Worm (Caenorhabditis elegans) whole organism, L4 larva: ENCODE data around the gene T05H10.4.

Experiments
- D1046.2 ChIP-seq: fragments of 200-800 bp; sonication (Bioruptor generic); IDR thresholded peaks from 2 replicates; pipeline ENCODE4 v1.3.6; 2022; ENCODE audit warnings: missing genetic modification characterization, missing compliant biosample characterization
- F10B5.3 ChIP-seq: sonication (generic microtip); optimal IDR thresholded peaks from 2 replicates; lab custom pipeline; 2016; ENCODE audit warnings: mild to moderate bottlenecking, missing genetic modification characterization, missing compliant biosample characterization
- F37D6.2 ChIP-seq: sonication (generic microtip); optimal IDR thresholded peaks from 2 replicates; lab custom pipeline; 2016; ENCODE audit warnings: mild to moderate bottlenecking, missing genetic modification characterization, missing compliant biosample characterization
- T20F7.1 ChIP-seq: fragments of 200-800 bp; sonication (Bioruptor generic); optimal IDR thresholded peaks from 2 replicates; lab custom pipeline; 2018; ENCODE audit warnings: mild to moderate bottlenecking, missing genetic modification characterization, missing compliant biosample characterization
- T26A8.4 ChIP-seq: fragments of 200-800 bp; sonication (Bioruptor generic); IDR thresholded peaks from 2 replicates; pipeline ENCODE4 v1.3.6; 2022; ENCODE audit warnings: missing genetic modification characterization, missing compliant biosample characterization
- Y5F2A.4 ChIP-seq: fragments of 200-800 bp; sonication (Bioruptor generic); optimal IDR thresholded peaks from 2 replicates; lab custom pipeline; 2018; ENCODE audit warnings: mild to moderate bottlenecking, missing genetic modification characterization, missing compliant biosample characterization
- aly-2 ChIP-seq: sonication (generic microtip); optimal IDR thresholded peaks from 2 replicates; lab custom pipeline; 2018; ENCODE audit warnings: missing biosample characterization, missing genetic modification characterization
- ceh-32 ChIP-seq: sonication (generic microtip); optimal IDR thresholded peaks from 2 replicates; lab custom pipeline; 2016; ENCODE audit warnings: mild to moderate bottlenecking, missing genetic modification characterization, missing compliant biosample characterization; ENCODE audit not compliant: poor library complexity
- ceh-44 ChIP-seq: fragments of 200-800 bp; sonication (Bioruptor generic); IDR thresholded peaks from 2 replicates; pipeline ENCODE4 v1.3.6; 2022; ENCODE audit warnings: missing genetic modification reagents, missing genetic modification characterization, missing compliant biosample characterization
- cey-2 ChIP-seq: sonication (generic microtip); optimal IDR thresholded peaks from 3 replicates; lab custom pipeline; 2017; ENCODE audit warnings: missing genetic modification characterization, mild to moderate bottlenecking, missing compliant biosample characterization, antibody characterized with exemption, borderline replicate concordance; ENCODE audit not compliant: insufficient read depth
- ctbp-1 ChIP-seq: fragments of 200-800 bp; sonication (Bioruptor generic); IDR thresholded peaks from 2 replicates; pipeline ENCODE4 v1.3.6; 2022; ENCODE audit warnings: missing genetic modification reagents, missing genetic modification characterization, missing compliant biosample characterization
- daf-12 ChIP-seq: fragments of 150-350 bp; optimal IDR thresholded peaks from 2 replicates; lab custom pipeline; 2014; ENCODE audit warnings: missing biosample characterization, missing genetic modification reagents, missing genetic modification characterization
- daf-16 ChIP-seq, 3 experiments: sonication (generic microtip); optimal IDR thresholded peaks; 2 replicates each; lab custom pipeline; 2016 to 2017; ENCODE audit warnings: missing genetic modification characterization in 3 of 3, missing genetic modification reagents in 3 of 3, mild to moderate bottlenecking in 2 of 3, missing compliant biosample characterization in 2 of 3, missing biosample characterization in 1 of 3, moderate library complexity in 1 of 3
- daf-8 ChIP-seq: fragments of 200-800 bp; sonication (Bioruptor generic); IDR thresholded peaks from 2 replicates; pipeline ENCODE4 v1.3.6; 2022; ENCODE audit warnings: missing genetic modification characterization, missing compliant biosample characterization
- dmd-6 ChIP-seq: fragments of 200-800 bp; sonication (Bioruptor generic); IDR thresholded peaks from 2 replicates; pipeline ENCODE4 v1.3.6; 2022; ENCODE audit warnings: missing genetic modification reagents, missing genetic modification characterization, missing compliant biosample characterization
- dmd-9 ChIP-seq: fragments of 200-800 bp; sonication (Bioruptor generic); IDR thresholded peaks from 2 replicates; pipeline ENCODE4 v1.3.6; 2022; ENCODE audit warnings: missing genetic modification reagents, missing genetic modification characterization, missing compliant biosample characterization
- dve-1 ChIP-seq: sonication (generic microtip); optimal IDR thresholded peaks from 2 replicates; lab custom pipeline; 2017; ENCODE audit warnings: antibody characterized with exemption, mild to moderate bottlenecking, missing genetic modification characterization, missing compliant biosample characterization; ENCODE audit not compliant: insufficient read depth
- egl-27 ChIP-seq: sonication (generic microtip); optimal IDR thresholded peaks from 3 replicates; lab custom pipeline; 2017; ENCODE audit warnings: missing biosample characterization, missing genetic modification reagents, missing genetic modification characterization
- egl-43 ChIP-seq: fragments of 200-800 bp; sonication (Bioruptor generic); IDR thresholded peaks from 2 replicates; pipeline ENCODE4 v1.3.6; 2022; ENCODE audit warnings: missing genetic modification reagents, missing genetic modification characterization, missing compliant biosample characterization
- fkh-10 ChIP-seq: fragments of 150-350 bp; optimal IDR thresholded peaks from 2 replicates; lab custom pipeline; 2014; ENCODE audit warnings: missing biosample characterization, missing genetic modification reagents, missing genetic modification characterization
- fos-1 ChIP-seq: fragments of 150-350 bp; optimal IDR thresholded peaks from 2 replicates; lab custom pipeline; 2014; ENCODE audit warnings: missing biosample characterization, missing genetic modification characterization
- jun-1 ChIP-seq: fragments of 150-350 bp; optimal IDR thresholded peaks from 2 replicates; lab custom pipeline; 2014; ENCODE audit warnings: missing biosample characterization, missing genetic modification reagents, missing genetic modification characterization
- lim-7 ChIP-seq: fragments of 200-800 bp; sonication (Bioruptor generic); IDR thresholded peaks from 2 replicates; pipeline ENCODE4 v1.3.6; 2022; ENCODE audit warnings: missing genetic modification characterization, missing compliant biosample characterization
- lin-29 ChIP-seq: fragments of 200-800 bp; sonication (Bioruptor generic); IDR thresholded peaks from 2 replicates; pipeline ENCODE4 v1.3.6; 2022; ENCODE audit warnings: missing genetic modification reagents, missing genetic modification characterization, missing compliant biosample characterization
- lin-38 ChIP-seq: fragments of 200-800 bp; sonication (Bioruptor generic); IDR thresholded peaks from 2 replicates; pipeline ENCODE4 v1.3.6; 2022; ENCODE audit warnings: missing genetic modification reagents, missing genetic modification characterization, missing compliant biosample characterization
- lin-39 ChIP-seq: fragments of 150-350 bp; optimal IDR thresholded peaks from 2 replicates; lab custom pipeline; 2014; ENCODE audit warnings: missing biosample characterization, missing genetic modification reagents, missing genetic modification characterization
- madf-9 ChIP-seq: fragments of 200-800 bp; sonication (Bioruptor generic); conservative IDR thresholded peaks from 2 replicates; pipeline ENCODE4 v1.3.6; 2022; ENCODE audit warnings: missing genetic modification reagents, missing genetic modification characterization, missing compliant biosample characterization
- mdt-29 ChIP-seq: fragments of 200-800 bp; sonication (Bioruptor generic); IDR thresholded peaks from 2 replicates; pipeline ENCODE4 v1.3.6; 2022; ENCODE audit warnings: missing genetic modification reagents, missing genetic modification characterization, missing compliant biosample characterization
- mep-1 ChIP-seq: fragments of 150-350 bp; sonication (generic microtip); optimal IDR thresholded peaks from 3 replicates; lab custom pipeline; 2014; ENCODE audit warnings: missing biosample characterization, missing genetic modification characterization
- mes-2 ChIP-seq: sonication (generic microtip); optimal IDR thresholded peaks from 2 replicates; lab custom pipeline; 2016; ENCODE audit warnings: missing genotype, mild to moderate bottlenecking, missing genetic modification characterization, missing compliant biosample characterization; ENCODE audit not compliant: poor library complexity, severe bottlenecking
- mxl-3 ChIP-seq: fragments of 200-800 bp; sonication (Bioruptor generic); optimal IDR thresholded peaks from 2 replicates; lab custom pipeline; 2018; ENCODE audit warnings: mild to moderate bottlenecking, missing genetic modification characterization, missing compliant biosample characterization
- nhr-102 ChIP-seq: sonication (generic microtip); optimal IDR thresholded peaks from 2 replicates; lab custom pipeline; 2016; ENCODE audit warnings: mild to moderate bottlenecking, missing genetic modification characterization, moderate library complexity, missing compliant biosample characterization
- nhr-111 ChIP-seq: fragments of 200-800 bp; sonication (Bioruptor generic); optimal IDR thresholded peaks from 2 replicates; lab custom pipeline; 2018; ENCODE audit warnings: mild to moderate bottlenecking, missing genetic modification characterization, missing compliant biosample characterization
- nhr-237 ChIP-seq: sonication (generic microtip); optimal IDR thresholded peaks from 2 replicates; lab custom pipeline; 2017; ENCODE audit warnings: missing biosample characterization, missing genetic modification characterization
- nhr-28 ChIP-seq: fragments of 150-350 bp; optimal IDR thresholded peaks from 2 replicates; lab custom pipeline; 2014; ENCODE audit warnings: missing biosample characterization, missing genetic modification characterization
- nhr-41 ChIP-seq: fragments of 200-800 bp; sonication (Bioruptor generic); IDR thresholded peaks from 2 replicates; pipeline ENCODE4 v1.3.6; 2022; ENCODE audit warnings: missing genetic modification reagents, missing genetic modification characterization, missing compliant biosample characterization
- nhr-42 ChIP-seq: fragments of 200-800 bp; sonication (Bioruptor generic); IDR thresholded peaks from 2 replicates; pipeline ENCODE4 v1.3.6; 2022; ENCODE audit warnings: missing genetic modification characterization, missing compliant biosample characterization
- nhr-77 ChIP-seq: fragments of 150-350 bp; optimal IDR thresholded peaks from 2 replicates; lab custom pipeline; 2014; ENCODE audit warnings: missing biosample characterization, missing genetic modification characterization
- pha-4 ChIP-seq, 2 experiments: fragments of 150-350 bp in 1 of 2; fragments of 200-800 bp in 1 of 2; sonication (Bioruptor generic) in 1 of 2; IDR thresholded peaks in 1 of 2; optimal IDR thresholded peaks in 1 of 2; 2 replicates each; pipeline versions ENCODE4 v1.3.6 to Lab custom; 2014 to 2022; ENCODE audit warnings: missing genetic modification characterization in 2 of 2, missing genetic modification reagents in 2 of 2, missing biosample characterization in 1 of 2, missing compliant biosample characterization in 1 of 2
- pqm-1 ChIP-seq: sonication (generic microtip); optimal IDR thresholded peaks from 2 replicates; lab custom pipeline; 2017; ENCODE audit warnings: missing biosample characterization, missing genetic modification characterization
- rbr-2 ChIP-seq: sonication (generic microtip); optimal IDR thresholded peaks from 2 replicates; lab custom pipeline; 2016; ENCODE audit warnings: missing genotype, missing genetic modification characterization, missing compliant biosample characterization
- sdz-12 ChIP-seq: fragments of 200-800 bp; sonication (Bioruptor generic); optimal IDR thresholded peaks from 2 replicates; lab custom pipeline; 2018; ENCODE audit warnings: mild to moderate bottlenecking, missing genetic modification characterization, missing compliant biosample characterization
- set-16 ChIP-seq: fragments of 200-800 bp; sonication (Bioruptor generic); IDR thresholded peaks from 2 replicates; pipeline ENCODE4 v1.3.6; 2022; ENCODE audit warnings: missing genetic modification reagents, missing genetic modification characterization, missing compliant biosample characterization
- tag-97 ChIP-seq: fragments of 200-800 bp; sonication (Bioruptor generic); IDR thresholded peaks from 2 replicates; pipeline ENCODE4 v1.3.6; 2022; ENCODE audit warnings: missing genetic modification characterization, missing compliant biosample characterization
- tra-1 ChIP-seq: fragments of 200-800 bp; sonication (Bioruptor generic); IDR thresholded peaks from 2 replicates; pipeline ENCODE4 v1.3.6; 2022; ENCODE audit warnings: missing genetic modification reagents, missing genetic modification characterization, missing compliant biosample characterization
- vab-7 ChIP-seq: fragments of 200-800 bp; sonication (Bioruptor generic); IDR thresholded peaks from 2 replicates; pipeline ENCODE4 v1.3.6; 2022; ENCODE audit warnings: missing genetic modification reagents, missing genetic modification characterization, missing compliant biosample characterization
- zag-1 ChIP-seq: fragments of 150-350 bp; optimal IDR thresholded peaks from 2 replicates; lab custom pipeline; 2014; ENCODE audit warnings: missing biosample characterization, missing genetic modification characterization
- zfp-3 ChIP-seq: fragments of 200-800 bp; sonication (Bioruptor generic); conservative IDR thresholded peaks from 2 replicates; pipeline ENCODE4 v1.3.6; 2022; ENCODE audit warnings: missing genetic modification reagents, missing genetic modification characterization, missing compliant biosample characterization
- zip-2 ChIP-seq: fragments of 150-350 bp; optimal IDR thresholded peaks from 2 replicates; lab custom pipeline; 2014; ENCODE audit warnings: missing biosample characterization, missing genetic modification characterization
- ztf-7 ChIP-seq: fragments of 150-350 bp; optimal IDR thresholded peaks from 2 replicates; lab custom pipeline; 2014; ENCODE audit warnings: missing biosample characterization, missing genetic modification characterization

T05H10.4 gene

DNA sequence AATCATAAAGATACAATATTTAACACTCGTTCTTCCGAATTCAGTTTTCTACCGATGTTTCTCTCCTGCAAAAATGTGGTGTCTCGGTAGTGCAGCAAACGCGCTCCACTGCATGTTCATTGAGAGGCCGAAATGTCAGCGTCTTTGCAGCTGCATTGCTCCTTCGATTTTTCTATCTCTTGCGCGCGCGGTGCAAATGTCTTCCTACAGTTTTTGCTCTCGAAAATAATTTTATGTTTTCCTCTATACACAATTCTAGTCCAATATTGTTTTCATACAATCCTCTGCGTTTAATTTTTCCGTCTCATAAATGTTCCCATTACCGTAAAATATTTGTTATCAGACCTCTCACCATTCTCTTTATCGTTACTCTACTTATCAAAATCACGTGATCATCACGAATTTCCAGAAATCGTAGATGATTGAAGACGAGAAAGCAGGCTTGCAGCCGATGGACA lies 9.4 kb downstream of the T05H10.4 start, which contains the start of gene ufd-2 (continued):
- TF ChIP-seq D1046.2 (GFP tag; lab: Robert Waterston, UW): no peak
- no peak for TF ChIP-seq Y5F2A.4 (GFP tag; lab: Kevin White, UChicago)
- peak; percentile 94 for TF ChIP-seq mes-2
- peak; percentile 45 for TF ChIP-seq pqm-1 (tag; lab: Kevin White, UChicago)
- TF ChIP-seq ceh-44: 0 out of 2 replicates have a peak, but pooled peaks have one; percentile 17
- TF ChIP-seq dmd-9 (GFP tag; lab: Robert Waterston, UW): no peak
- no peak for TF ChIP-seq T26A8.4 (GFP tag; lab: Robert Waterston, UW)
- TF ChIP-seq zfp-3: no peak
- no peak for TF ChIP-seq zag-1 (tag; lab: Kevin White, UChicago)
- no peak for TF ChIP-seq nhr-42 (GFP tag; lab: Robert Waterston, UW)
- TF ChIP-seq rbr-2 (tag; lab: Kevin White, UChicago): peak; percentile 64
- no peak for TF ChIP-seq ceh-32 (tag; lab: Kevin White, UChicago)
- no peak for TF ChIP-seq set-16 (GFP tag; lab: Robert Waterston, UW)
- no peak for TF ChIP-seq daf-12 (tag; lab: Kevin White, UChicago)
- TF ChIP-seq mep-1 (tag; lab: Kevin White, UChicago): peak; percentile 84
- TF ChIP-seq nhr-237 (tag; lab: Kevin White, UChicago): no peak
- no peak for TF ChIP-seq daf-16 (GFP tag; optimal IDR thresholded peaks at IDR 0.05; lab: Kevin White, UChicago)
- TF ChIP-seq daf-16 (tag; optimal IDR thresholded peaks at IDR 0.05; lab: Kevin White, UChicago): peak; percentile 64
- TF ChIP-seq zip-2 (tag; lab: Kevin White, UChicago): no peak
- peak; percentile 50 for TF ChIP-seq nhr-28
- no peak; the same call in 1 of the 2 replicates for TF ChIP-seq dmd-6 (GFP tag; lab: Robert Waterston, UW)
- TF ChIP-seq nhr-102 (tag; lab: Kevin White, UChicago): no peak
- TF ChIP-seq F10B5.3 (tag; lab: Kevin White, UChicago): no peak
- no peak for TF ChIP-seq fos-1 (tag; lab: Kevin White, UChicago)
- TF ChIP-seq lin-38 (GFP tag; lab: Robert Waterston, UW): peak; percentile 95
- TF ChIP-seq tag-97 (GFP tag; lab: Robert Waterston, UW): no peak
- TF ChIP-seq F37D6.2: peak; percentile 23
- no peak for TF ChIP-seq egl-43
- TF ChIP-seq lim-7 (GFP tag; lab: Robert Waterston, UW): no peak
- peak; percentile 10 for TF ChIP-seq fkh-10
- no peak for TF ChIP-seq nhr-111 (GFP tag; lab: Kevin White, UChicago)
- peak; percentile 50; the same call in 1 of the 2 replicates for TF ChIP-seq vab-7
- peak; percentile 50; the same call in 1 of the 2 replicates for TF ChIP-seq pha-4 (GFP tag; IDR thresholded peaks at IDR 0.05; lab: Robert Waterston, UW)
- TF ChIP-seq pha-4 (tag; optimal IDR thresholded peaks at IDR 0.05; lab: Kevin White, UChicago): peak; percentile 57
- no peak for TF ChIP-seq ctbp-1 (GFP tag; lab: Robert Waterston, UW)
- no peak for TF ChIP-seq daf-8 (GFP tag; lab: Robert Waterston, UW)
- peak; percentile 44; the same call in 1 of the 2 replicates for TF ChIP-seq madf-9 (GFP tag; lab: Robert Waterston, UW)
- TF ChIP-seq nhr-77 (tag; lab: Kevin White, UChicago): peak; percentile 80
- TF ChIP-seq T20F7.1: peak; percentile 80
- TF ChIP-seq aly-2 (tag; lab: Kevin White, UChicago): no peak
- no peak for TF ChIP-seq lin-29
- TF ChIP-seq cey-2: no peak
- TF ChIP-seq mdt-29 (GFP tag; lab: Robert Waterston, UW): no peak
- peak; percentile 69 for TF ChIP-seq mxl-3
- no peak for TF ChIP-seq tra-1
- no peak for TF ChIP-seq lin-39 (tag; lab: Kevin White, UChicago)
- no peak for TF ChIP-seq jun-1
- no peak for TF ChIP-seq ztf-7 (tag; lab: Kevin White, UChicago)
- peak; percentile 45 for TF ChIP-seq dve-1 (tag; lab: Kevin White, UChicago)
- no peak for TF ChIP-seq egl-27 (tag; lab: Kevin White, UChicago)
- TF ChIP-seq sdz-12 (GFP tag; lab: Kevin White, UChicago): no peak
- TF ChIP-seq nhr-41 (GFP tag; lab: Robert Waterston, UW): no peak
